Worm (Caenorhabditis elegans) whole organism, L2 larva: Measurements from ENCODE around the gene unc-26.

ENCODE experiments used
- aly-2 ChIP-seq: fragments of 150-350 bp; optimal IDR thresholded peaks from 2 replicates; lab custom pipeline; 2014; ENCODE audit warnings: missing biosample characterization, missing genetic modification characterization
- blmp-1 ChIP-seq: sonication (generic microtip); optimal IDR thresholded peaks from 2 replicates; lab custom pipeline; 2017; ENCODE audit warnings: missing genetic modification characterization, mild to moderate bottlenecking, missing compliant biosample characterization, antibody characterized with exemption, moderate library complexity; ENCODE audit not compliant: insufficient read depth
- dmd-4 ChIP-seq: sonication (generic microtip); optimal IDR thresholded peaks from 2 replicates; lab custom pipeline; 2017; ENCODE audit warnings: missing biosample characterization, missing genetic modification characterization
- lin-11 ChIP-seq: fragments of 150-350 bp; sonication (generic microtip); optimal IDR thresholded peaks from 2 replicates; lab custom pipeline; 2014; ENCODE audit warnings: missing biosample characterization, missing genetic modification characterization, inconsistent platforms, mixed read lengths
- lin-13 ChIP-seq: fragments of 150-350 bp; optimal IDR thresholded peaks from 2 replicates; lab custom pipeline; 2014; ENCODE audit warnings: missing biosample characterization, missing genetic modification reagents, missing genetic modification characterization
- nhr-237 ChIP-seq: fragments of 150-350 bp; optimal IDR thresholded peaks from 2 replicates; lab custom pipeline; 2014; ENCODE audit warnings: missing biosample characterization, missing genetic modification characterization
- nhr-25 ChIP-seq: fragments of 150-350 bp; sonication (generic microtip); optimal IDR thresholded peaks from 3 replicates; lab custom pipeline; 2014; ENCODE audit warnings: missing biosample characterization, missing genetic modification characterization
- nhr-6 ChIP-seq: fragments of 150-350 bp; optimal IDR thresholded peaks from 2 replicates; lab custom pipeline; 2014; ENCODE audit warnings: missing biosample characterization, missing genetic modification characterization
- skn-1 ChIP-seq: sonication (generic microtip); optimal IDR thresholded peaks from 2 replicates; lab custom pipeline; 2017; ENCODE audit warnings: missing biosample characterization, missing genetic modification characterization
- sma-3 ChIP-seq: sonication (generic microtip); optimal IDR thresholded peaks from 2 replicates; lab custom pipeline; 2016; ENCODE audit warnings: missing genetic modification reagents, missing genetic modification characterization, missing compliant biosample characterization
- snpc-4 ChIP-seq: fragments of 150-350 bp; optimal IDR thresholded peaks from 2 replicates; lab custom pipeline; 2014; ENCODE audit warnings: missing biosample characterization, missing genetic modification characterization
- zag-1 ChIP-seq: fragments of 150-350 bp; optimal IDR thresholded peaks from 2 replicates; lab custom pipeline; 2014; ENCODE audit warnings: missing biosample characterization, missing genetic modification characterization

- TF ChIP-seq aly-2 (no peak), nhr-25 (tag; lab: Kevin White, UChicago) (no peak), blmp-1 (tag; lab: Kevin White, UChicago) (no peak), lin-13 (GFP tag; lab: Kevin White, UChicago) (no peak), sma-3 (no peak), zag-1 (no peak), snpc-4 (no peak), nhr-237 (no peak), dmd-4 (no peak), nhr-6 (tag; lab: Kevin White, UChicago) (no peak), lin-11 (no peak), skn-1 (no peak)
These were observed 31.1 kb upstream of the unc-26 start, which contains the start of gene Y67H2A.7 for ce11 chrIV:13303442-13303841.
